Worm (Caenorhabditis elegans) whole organism, L1 larva: ENCODE data around the gene adm-2.

Experiments
- ces-1 ChIP-seq: fragments of 150-350 bp; optimal IDR thresholded peaks from 2 replicates; lab custom pipeline; 2014; ENCODE audit warnings: missing biosample characterization, missing genetic modification reagents, missing genetic modification characterization
- dsc-1 ChIP-seq: sonication (generic microtip); optimal IDR thresholded peaks from 2 replicates; lab custom pipeline; 2016; ENCODE audit warnings: mild to moderate bottlenecking, missing genetic modification characterization, missing compliant biosample characterization
- fkh-10 ChIP-seq: sonication (generic microtip); optimal IDR thresholded peaks from 2 replicates; lab custom pipeline; 2017; ENCODE audit warnings: missing biosample characterization, missing genetic modification reagents, missing genetic modification characterization
- jun-1 ChIP-seq: fragments of 150-350 bp; optimal IDR thresholded peaks from 2 replicates; lab custom pipeline; 2014; ENCODE audit warnings: missing biosample characterization, missing genetic modification reagents, missing genetic modification characterization
- lsy-2 ChIP-seq, 2 experiments: fragments of 150-350 bp; optimal IDR thresholded peaks; 2 replicates each; lab custom pipeline; 2014; ENCODE audit warnings: missing biosample characterization in 2 of 2, missing genetic modification characterization in 2 of 2
- mdl-1 ChIP-seq, 2 experiments: fragments of 150-350 bp; optimal IDR thresholded peaks; 2 replicates each; lab custom pipeline; 2014 to 2017; ENCODE audit warnings: missing biosample characterization in 2 of 2, missing genetic modification characterization in 2 of 2, inconsistent platforms in 1 of 2
- nhr-28 ChIP-seq: fragments of 150-350 bp; optimal IDR thresholded peaks from 2 replicates; lab custom pipeline; 2014; ENCODE audit warnings: missing biosample characterization, missing genetic modification characterization
- nhr-76 ChIP-seq: sonication (generic microtip); optimal IDR thresholded peaks from 2 replicates; lab custom pipeline; 2017; ENCODE audit warnings: missing biosample characterization, missing genetic modification characterization
- rnt-1 ChIP-seq: sonication (generic microtip); optimal IDR thresholded peaks from 2 replicates; lab custom pipeline; 2016; ENCODE audit warnings: mild to moderate bottlenecking, missing genetic modification characterization, moderate library complexity, missing compliant biosample characterization
- unc-130 ChIP-seq: fragments of 150-350 bp; optimal IDR thresholded peaks from 2 replicates; lab custom pipeline; 2017; ENCODE audit warnings: missing biosample characterization, missing genetic modification characterization, inconsistent platforms
- unc-62 ChIP-seq: fragments of 150-350 bp; optimal IDR thresholded peaks from 2 replicates; lab custom pipeline; 2014; ENCODE audit warnings: missing biosample characterization, missing genetic modification reagents, missing genetic modification characterization
- xbp-1 ChIP-seq: sonication (generic microtip); optimal IDR thresholded peaks from 2 replicates; lab custom pipeline; 2016; ENCODE audit warnings: missing genetic modification characterization, missing compliant biosample characterization
- ztf-11 ChIP-seq, 2 experiments: sonication (generic microtip); optimal IDR thresholded peaks; 2 replicates each; lab custom pipeline; 2016 to 2017; ENCODE audit warnings: missing genetic modification characterization in 2 of 2, missing biosample characterization in 1 of 2, missing compliant biosample characterization in 1 of 2

DNA sequence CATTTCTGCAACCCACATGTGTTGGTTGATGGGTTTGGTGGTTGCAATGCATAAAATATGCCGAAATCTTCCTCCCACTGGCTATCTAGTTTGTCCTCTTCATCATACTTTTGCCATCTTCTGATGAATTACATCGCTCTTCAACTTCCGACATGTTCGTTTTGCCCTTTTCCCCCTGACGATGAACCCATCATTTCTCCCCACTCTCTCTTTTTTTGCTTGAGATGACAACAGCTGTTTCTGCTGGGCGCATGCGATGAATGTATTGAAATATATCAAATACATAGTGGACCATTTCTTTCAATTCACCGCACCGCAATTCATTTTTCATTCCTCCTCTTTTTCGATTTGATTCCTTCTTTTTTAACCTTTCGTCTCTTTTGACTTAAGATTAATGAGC is 16.8 kb upstream of the adm-2 start:
- TF ChIP-seq unc-62 (GFP tag; lab: Kevin White, UChicago) (no peak), rnt-1 (peak; percentile 34), unc-130 (tag; lab: Kevin White, UChicago) (no peak), xbp-1 (tag; lab: Kevin White, UChicago) (no peak), jun-1 (tag; lab: Kevin White, UChicago) (no peak), nhr-28 (no peak), nhr-76 (tag; lab: Kevin White, UChicago) (no peak), ztf-11 (tag; optimal IDR thresholded peaks at IDR 0.05; lab: Kevin White, UChicago) (peak in 1 of 2 experiments; percentile 23), fkh-10 (GFP tag; lab: Kevin White, UChicago) (no peak), mdl-1 (tag; optimal IDR thresholded peaks at IDR 0.05; lab: Kevin White, UChicago) (no peak), dsc-1 (no peak), lsy-2 (tag; optimal IDR thresholded peaks at IDR 0.05; lab: Kevin White, UChicago) (no peak), ces-1 (GFP tag; lab: Kevin White, UChicago) (no peak)
